Fruit fly (Drosophila melanogaster) whole organism, wandering third instar larva: ENCODE results near the gene wwk.

ENCODE experiments used
- Abd-B ChIP-seq: fragments of >200 bp; optimal IDR thresholded peaks from 2 replicates; lab custom pipeline; 2017; ENCODE audit warnings: missing biosample characterization, missing genetic modification characterization
- Hnf4 ChIP-seq: fragments of 200-800 bp; sonication (Bioruptor generic); optimal IDR thresholded peaks from 2 replicates; lab custom pipeline; 2016; ENCODE audit warnings: missing biosample characterization, mild to moderate bottlenecking, missing genetic modification characterization
- Hr78 ChIP-seq: fragments of >200 bp; optimal IDR thresholded peaks from 2 replicates; lab custom pipeline; 2017; ENCODE audit warnings: missing biosample characterization, missing genetic modification characterization
- Jra ChIP-seq: sonication (Bioruptor generic); optimal IDR thresholded peaks from 2 replicates; lab custom pipeline; 2016; ENCODE audit warnings: missing biosample characterization, missing genetic modification characterization
- Vsx2 ChIP-seq: fragments of 200-300, 225-300 bp; sonication (Bioruptor generic); optimal IDR thresholded peaks from 2 replicates; lab custom pipeline; 2018; ENCODE audit warnings: missing biosample characterization, missing genetic modification characterization; ENCODE audit not compliant: partially characterized antibody
- dsf ChIP-seq: sonication (Bioruptor generic); optimal IDR thresholded peaks from 2 replicates; lab custom pipeline; 2016; ENCODE audit warnings: missing biosample characterization, missing genetic modification characterization, borderline replicate concordance
- foxo ChIP-seq, 2 experiments: fragments of 200-800 bp; sonication (Bioruptor generic); optimal IDR thresholded peaks; 2 replicates in 1 of 2; 3 replicates in 1 of 2; lab custom pipeline; 2016 to 2017; ENCODE audit warnings: missing biosample characterization in 2 of 2, missing genetic modification characterization in 2 of 2
- pan ChIP-seq: fragments of >200 bp; optimal IDR thresholded peaks from 2 replicates; lab custom pipeline; 2017
- usp ChIP-seq: fragments of >200 bp; optimal IDR thresholded peaks from 2 replicates; lab custom pipeline; 2017; ENCODE audit warnings: missing biosample characterization, missing genetic modification characterization

DNA sequence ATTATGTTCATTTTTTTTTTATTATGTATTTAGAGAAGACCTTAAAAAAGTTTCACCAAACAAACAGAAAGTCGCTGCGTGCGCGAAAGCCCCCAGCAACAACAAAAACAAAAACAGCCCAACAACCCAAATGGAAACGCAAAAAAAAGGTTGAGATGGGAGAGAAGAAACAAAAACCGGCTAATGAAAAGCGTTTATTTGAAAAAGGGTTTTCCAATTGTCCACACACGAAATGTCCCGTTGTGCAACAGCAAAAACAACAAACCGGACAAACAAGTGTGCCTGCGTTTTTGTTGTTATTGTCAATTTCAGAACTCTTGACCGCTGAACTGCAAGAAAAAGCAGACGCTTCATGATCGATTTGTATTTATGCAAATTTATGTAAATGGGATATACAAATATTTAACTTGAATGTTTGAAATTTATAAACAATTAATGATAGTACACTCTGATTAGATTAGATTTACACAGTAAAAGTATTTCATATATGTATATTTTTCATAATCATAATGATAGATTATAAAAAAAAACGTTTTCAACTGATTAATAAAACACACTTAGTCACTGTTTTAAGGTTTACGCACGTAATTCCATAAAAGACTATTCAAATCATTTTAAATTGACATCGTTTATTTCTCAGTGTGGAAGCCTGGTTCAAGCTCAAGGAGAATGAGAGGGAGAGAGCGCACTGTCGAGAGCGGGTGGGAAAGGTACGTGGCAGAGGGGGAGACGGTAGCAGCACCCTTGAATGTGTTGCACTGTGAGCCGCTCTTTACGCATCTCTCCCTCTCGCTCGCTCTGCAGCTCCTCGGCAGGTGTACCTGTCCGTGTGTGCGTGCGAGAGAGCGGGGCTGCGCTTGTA is 18.0 kb upstream of the wwk start:
- no peak for TF ChIP-seq dsf (GFP tag; lab: Kevin White, UChicago)
- peak; percentile 66 for TF ChIP-seq Hnf4 (GFP tag; lab: Kevin White, UChicago)
- no peak for TF ChIP-seq usp
- TF ChIP-seq foxo (GFP tag; optimal IDR thresholded peaks at IDR 0.05; lab: Kevin White, UChicago) = peak in 1 of 2 experiments; percentile 88
- no peak for TF ChIP-seq pan (lab: Kevin White, UChicago)
- peak; percentile 65 for TF ChIP-seq Vsx2 (GFP tag; lab: Kevin White, UChicago)
- TF ChIP-seq Hr78 = no peak
- TF ChIP-seq Abd-B (GFP tag; lab: Kevin White, UChicago) = no peak
- peak; percentile 6 for TF ChIP-seq Jra (GFP tag; lab: Kevin White, UChicago)
